Fruit fly (Drosophila melanogaster) whole organism, prepupa: ENCODE results near the gene CG10839.

Experiments used
- CG31627 ChIP-seq: fragments of 200-800 bp; sonication (Bioruptor generic); optimal IDR thresholded peaks from 3 replicates; lab custom pipeline; 2016; ENCODE audit warnings: missing biosample characterization, missing genetic modification characterization
- CG34406 ChIP-seq: fragments of 200-800 bp; sonication (Bioruptor generic); optimal IDR thresholded peaks from 3 replicates; lab custom pipeline; 2016; ENCODE audit warnings: missing biosample characterization, missing genetic modification characterization
- CG6854 ChIP-seq: fragments of 200-800 bp; sonication (Bioruptor generic); optimal IDR thresholded peaks from 2 replicates; lab custom pipeline; 2017; ENCODE audit warnings: missing biosample characterization, mild to moderate bottlenecking, missing genetic modification characterization
- CG8119 ChIP-seq: fragments of 200-800 bp; sonication (Bioruptor generic); IDR thresholded peaks from 3 replicates; pipeline ENCODE4 v1.3.6; 2022; ENCODE audit warnings: missing biosample characterization, missing genetic modification characterization
- Eip78C ChIP-seq: fragments of 200-800 bp; sonication (Bioruptor generic); peaks from one replicate; lab custom pipeline; 2016; ENCODE audit warnings: missing biosample characterization, missing genetic modification characterization
- Hr38 ChIP-seq: sonication (Bioruptor generic); optimal IDR thresholded peaks from 2 replicates; lab custom pipeline; 2016; ENCODE audit warnings: missing biosample characterization, missing genetic modification characterization
- Hr39 ChIP-seq: fragments of 200-800 bp; sonication (Bioruptor generic); optimal IDR thresholded peaks from 2 replicates; lab custom pipeline; 2016; ENCODE audit warnings: missing biosample characterization, missing genetic modification characterization
- dsx ChIP-seq: fragments of 200-800 bp; optimal IDR thresholded peaks from 3 replicates; lab custom pipeline; 2019; ENCODE audit warnings: missing biosample characterization, mild to moderate bottlenecking, missing genetic modification characterization, moderate library complexity; ENCODE audit not compliant: poor library complexity, severe bottlenecking
- eg ChIP-seq: fragments of 200-800 bp; sonication (Bioruptor generic); IDR thresholded peaks from 3 replicates; pipeline ENCODE4 v1.3.6; 2022; ENCODE audit warnings: missing biosample characterization, missing genetic modification characterization
- salr ChIP-seq, 2 experiments: fragments of 200-800 bp; sonication (Bioruptor generic); optimal IDR thresholded peaks; 3 replicates each; lab custom pipeline; 2016 to 2018; ENCODE audit warnings: missing biosample characterization in 2 of 2, missing genetic modification characterization in 2 of 2, mild to moderate bottlenecking in 1 of 2
- ss ChIP-seq, 2 experiments: fragments of 200-800 bp; sonication (Bioruptor generic); optimal IDR thresholded peaks; 2 replicates in 1 of 2; 3 replicates in 1 of 2; lab custom pipeline; 2017 to 2018; ENCODE audit warnings: mild to moderate bottlenecking in 2 of 2, missing biosample characterization in 2 of 2, missing genetic modification characterization in 2 of 2, moderate library complexity in 1 of 2
- vri ChIP-seq: fragments of 200-800 bp; sonication (Bioruptor generic); optimal IDR thresholded peaks from 3 replicates; lab custom pipeline; 2016; ENCODE audit warnings: missing biosample characterization, mild to moderate bottlenecking, missing genetic modification characterization

- TF ChIP-seq eg (GFP tag; lab: Robert Waterston, UW) (no peak), CG31627 (GFP tag; lab: Kevin White, UChicago) (no peak), dsx (GFP tag; lab: Kevin White, UChicago) (no peak), CG6854 (GFP tag; lab: Kevin White, UChicago) (no peak), CG8119 (GFP tag; lab: Robert Waterston, UW) (no peak), Hr39 (GFP tag; lab: Kevin White, UChicago) (no peak), salr (GFP tag; optimal IDR thresholded peaks at IDR 0.05; lab: Kevin White, UChicago) (no peak), ss (GFP tag; optimal IDR thresholded peaks at IDR 0.05; lab: Kevin White, UChicago) (no peak), CG34406 (GFP tag; lab: Kevin White, UChicago) (no peak), Eip78C (GFP tag; lab: Kevin White, UChicago) (no peak), Hr38 (GFP tag; lab: Kevin White, UChicago) (no peak), vri (GFP tag; lab: Kevin White, UChicago) (no peak)
Measured at dm6 chr2L:15979186-15979585, at the start of gene CG10839.
